Worm (Caenorhabditis elegans) whole organism, L4 larva: ENCODE data around the gene sox-3.

Experiments
- arid-1 ChIP-seq: fragments of 200-800 bp; sonication (Bioruptor generic); conservative IDR thresholded peaks from 2 replicates; pipeline ENCODE4 v1.3.6; 2022; ENCODE audit warnings: missing genetic modification reagents, missing genetic modification characterization, missing compliant biosample characterization
- dpl-1 ChIP-seq: fragments of 150-350 bp; optimal IDR thresholded peaks from 2 replicates; lab custom pipeline; 2014; ENCODE audit warnings: missing biosample characterization, missing genetic modification reagents, missing genetic modification characterization
- lin-38 ChIP-seq: fragments of 200-800 bp; sonication (Bioruptor generic); IDR thresholded peaks from 2 replicates; pipeline ENCODE4 v1.3.6; 2022; ENCODE audit warnings: missing genetic modification reagents, missing genetic modification characterization, missing compliant biosample characterization
- mdl-1 ChIP-seq, 2 experiments: fragments of 150-350 bp in 1 of 2; sonication (generic microtip) in 1 of 2; optimal IDR thresholded peaks; 2 replicates each; lab custom pipeline; 2014 to 2017; ENCODE audit warnings: missing biosample characterization in 2 of 2, missing genetic modification characterization in 2 of 2
- mxl-3 ChIP-seq: fragments of 200-800 bp; sonication (Bioruptor generic); optimal IDR thresholded peaks from 2 replicates; lab custom pipeline; 2018; ENCODE audit warnings: mild to moderate bottlenecking, missing genetic modification characterization, missing compliant biosample characterization
- nhr-41 ChIP-seq: fragments of 200-800 bp; sonication (Bioruptor generic); IDR thresholded peaks from 2 replicates; pipeline ENCODE4 v1.3.6; 2022; ENCODE audit warnings: missing genetic modification reagents, missing genetic modification characterization, missing compliant biosample characterization
- nhr-6 ChIP-seq: fragments of 150-350 bp; optimal IDR thresholded peaks from 2 replicates; lab custom pipeline; 2014; ENCODE audit warnings: missing biosample characterization, missing genetic modification characterization
- pqm-1 ChIP-seq: sonication (generic microtip); optimal IDR thresholded peaks from 2 replicates; lab custom pipeline; 2017; ENCODE audit warnings: missing biosample characterization, missing genetic modification characterization
- snpc-4 ChIP-seq: fragments of 150-350 bp; optimal IDR thresholded peaks from 2 replicates; lab custom pipeline; 2014; ENCODE audit warnings: missing biosample characterization, missing genetic modification characterization

DNA sequence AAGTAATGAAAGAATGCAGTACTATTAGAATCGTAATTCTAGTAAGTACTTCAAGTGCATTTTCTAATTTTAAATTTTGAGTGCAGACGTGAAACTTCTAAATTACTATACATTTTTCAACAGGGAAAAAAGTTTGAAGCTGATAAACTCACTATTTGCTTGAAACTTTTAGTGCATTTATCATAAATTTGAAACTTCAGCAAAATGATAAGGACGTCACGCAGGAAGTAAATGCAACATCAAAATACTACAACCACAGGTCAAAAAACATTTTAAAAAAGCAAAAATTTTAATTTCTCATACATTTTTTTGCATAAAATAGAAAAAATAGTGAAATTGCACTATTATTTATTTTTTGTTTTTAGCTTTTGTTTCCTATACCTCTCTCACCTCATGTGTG is 46.7 kb upstream of the sox-3 start:
- TF ChIP-seq lin-38 (GFP tag; lab: Robert Waterston, UW) (no peak), mxl-3 (no peak), arid-1 (no peak), dpl-1 (GFP tag; lab: Kevin White, UChicago) (no peak), mdl-1 (tag; optimal IDR thresholded peaks at IDR 0.05; lab: Kevin White, UChicago) (no peak), snpc-4 (tag; lab: Kevin White, UChicago) (no peak), pqm-1 (tag; lab: Kevin White, UChicago) (peak; percentile 9), nhr-41 (GFP tag; lab: Robert Waterston, UW) (no peak), nhr-6 (tag; lab: Kevin White, UChicago) (no peak)
